Fruit fly (Drosophila melanogaster): ENCODE results near the gene Cyp6d5.

Gene Cyp6d5

dm6 chr3R:14012478-14013146 lies 16.4 kb upstream of the Cyp6d5 start (continued):
- TF ChIP-seq CG10979 (tag; optimal IDR thresholded peaks at IDR 0.05) (peak; percentile 96), CG2116 (GFP tag; optimal IDR thresholded peaks at IDR 0.05) (peak; percentile 28), CG13624 (GFP tag; optimal IDR thresholded peaks at IDR 0.05) (peak; percentile 92), CG8281 (tag; optimal IDR thresholded peaks at IDR 0.05) (peak; percentile 71), MTF-1 (GFP tag; optimal IDR thresholded peaks at IDR 0.05; ENCODE audit: borderline replicate concordance) (peak; percentile 87), Dad (GFP tag; optimal IDR thresholded peaks at IDR 0.05) (peak; percentile 90), CG13296 (GFP tag; optimal IDR thresholded peaks at IDR 0.05) (peak; percentile 85), CG8478 (optimal IDR thresholded peaks at IDR 0.05) (no peak), sd (tag; optimal IDR thresholded peaks at IDR 0.05) (peak; percentile 57), Optix (GFP tag; IDR thresholded peaks at IDR 0.05) (peak; percentile 93), dmrt99B (tag; optimal IDR thresholded peaks at IDR 0.05) (peak; percentile 96), CG12236 (GFP tag; optimal IDR thresholded peaks at IDR 0.05) (peak; percentile 64), CG13894 (tag; optimal IDR thresholded peaks at IDR 0.05) (peak; percentile 22), Taf1 (GFP tag; IDR thresholded peaks at IDR 0.05) (peak; percentile 91), CG12391 (tag; optimal IDR thresholded peaks at IDR 0.05) (peak; percentile 84), CG14014 (GFP tag; IDR thresholded peaks at IDR 0.05) (peak; percentile 92), D19B (GFP tag; optimal IDR thresholded peaks at IDR 0.05) (peak; percentile 71), aop (GFP tag; IDR thresholded peaks at IDR 0.05) (peak; percentile 71), Dbx (GFP tag; IDR thresholded peaks at IDR 0.05) (peak; percentile 89), D19A (tag; optimal IDR thresholded peaks at IDR 0.05) (peak; percentile 89), Med (GFP tag) (peak; percentile 99), Hsf (GFP tag; optimal IDR thresholded peaks at IDR 0.05) (peak; percentile 78), Elba2 (GFP tag; optimal IDR thresholded peaks at IDR 0.05) (no peak), cato (GFP tag; optimal IDR thresholded peaks at IDR 0.05; ENCODE audit: borderline replicate concordance) (peak; percentile 38), fd3F (GFP tag; optimal IDR thresholded peaks at IDR 0.05) (peak; percentile 65), ham (GFP tag; IDR thresholded peaks at IDR 0.05) (peak; percentile 62), BEAF-32 (GFP tag; optimal IDR thresholded peaks at IDR 0.05) (no peak), CG9932 (GFP tag; IDR thresholded peaks at IDR 0.05) (peak; percentile 81), CG6854 (GFP tag; optimal IDR thresholded peaks at IDR 0.05) (peak; percentile 80), Hey (tag; optimal IDR thresholded peaks at IDR 0.05) (peak; percentile 43), Eip74EF (GFP tag; optimal IDR thresholded peaks at IDR 0.05) (peak in 1 of 2 experiments; percentile 8), CG1792 (GFP tag; optimal IDR thresholded peaks at IDR 0.05) (peak; percentile 93), CG4707 (GFP tag; optimal IDR thresholded peaks at IDR 0.05) (peak; percentile 82), bbx (GFP tag; IDR thresholded peaks at IDR 0.05; ENCODE audit: partially characterized antibody) (no peak), vnd (GFP tag; IDR thresholded peaks at IDR 0.05; ENCODE audit: partially characterized antibody) (no peak; the same call in 2 of the 3 replicates), CG12299 (tag; optimal IDR thresholded peaks at IDR 0.05) (no peak), ems (GFP tag; optimal IDR thresholded peaks at IDR 0.05) (peak; percentile 89), org-1 (GFP tag; optimal IDR thresholded peaks at IDR 0.05) (peak; percentile 81), tap (tag; optimal IDR thresholded peaks at IDR 0.05) (peak; percentile 90), hb (GFP tag; IDR thresholded peaks at IDR 0.05; ENCODE audit: partially characterized antibody) (no peak; the same call in 2 of the 3 replicates), dysf (GFP tag; IDR thresholded peaks at IDR 0.05) (peak; percentile 97), CG4730 (GFP tag; IDR thresholded peaks at IDR 0.05) (peak; percentile 92), CG33557 (GFP tag; optimal IDR thresholded peaks at IDR 0.05) (peak; percentile 60), lilli (GFP tag; optimal IDR thresholded peaks at IDR 0.05) (peak; percentile 82), btn (GFP tag; optimal IDR thresholded peaks at IDR 0.05) (peak; percentile 92), CG7556 (GFP tag; optimal IDR thresholded peaks at IDR 0.05) (peak; percentile 84), gcm2 (GFP tag; optimal IDR thresholded peaks at IDR 0.05) (peak; percentile 78), Ptx1 (GFP tag; IDR thresholded peaks at IDR 0.05) (peak; percentile 97), pho (GFP tag; optimal IDR thresholded peaks at IDR 0.05) (peak; percentile 31)

All from whole organism, embryonic.